Worm (Caenorhabditis elegans): ENCODE measurements around the gene tag-153.

ce11 chrV:9355371-9355770 is 32.5 kb downstream of the tag-153 start, which contains the start of gene ttr-40:
- TF ChIP-seq alr-1 (tag; optimal IDR thresholded peaks at IDR 0.05; ENCODE audit: borderline replicate concordance) (no peak), lin-39 (tag; optimal IDR thresholded peaks at IDR 0.05) (no peak), unc-62 (GFP tag; optimal IDR thresholded peaks at IDR 0.05) (no peak), ztf-11 (tag; optimal IDR thresholded peaks at IDR 0.05) (no peak), aly-2 (tag; optimal IDR thresholded peaks at IDR 0.05) (no peak), skn-1 (tag; optimal IDR thresholded peaks at IDR 0.05) (no peak), snpc-4 (tag; optimal IDR thresholded peaks at IDR 0.05) (no peak), efl-1 (optimal IDR thresholded peaks at IDR 0.05) (no peak), efl-1 (GFP tag; optimal IDR thresholded peaks at IDR 0.05 in 1 of 2) (no peak), grh-1 (GFP tag; IDR thresholded peaks at IDR 0.05) (no peak), ceh-8 (GFP tag; optimal IDR thresholded peaks at IDR 0.05) (no peak)

Measured in whole organism, L1 larva.